Fruit fly (Drosophila melanogaster) whole organism, embryonic: ENCODE measurements around the gene Pcd.

Experiments
- ATbp ChIP-seq: fragments of 200-800 bp; sonication (Bioruptor generic); optimal IDR thresholded peaks from 2 replicates; lab custom pipeline; 2017; ENCODE audit warnings: missing biosample characterization, mild to moderate bottlenecking, missing genetic modification characterization, missing genetic modification reagents
- Adf1 ChIP-seq: fragments of 200-800 bp; sonication (Bioruptor generic); IDR thresholded peaks from 2 replicates; pipeline ENCODE4 v1.3.6; 2022; ENCODE audit warnings: missing biosample characterization, missing genetic modification characterization
- CG10431 ChIP-seq: fragments of 200-800 bp; sonication (Bioruptor generic); optimal IDR thresholded peaks from 3 replicates; lab custom pipeline; 2018; ENCODE audit warnings: missing biosample characterization, mild to moderate bottlenecking, missing genetic modification characterization
- CG12769 ChIP-seq: fragments of 200-800 bp; sonication (Bioruptor generic); optimal IDR thresholded peaks from 2 replicates; lab custom pipeline; 2019; ENCODE audit warnings: missing biosample characterization, mild to moderate bottlenecking, missing genetic modification characterization, moderate library complexity
- CG13624 ChIP-seq: fragments of 200-800 bp; sonication (Bioruptor generic); optimal IDR thresholded peaks from 2 replicates; lab custom pipeline; 2016; ENCODE audit warnings: missing biosample characterization, missing genetic modification characterization
- CG2129 ChIP-seq: fragments of 200-800 bp; sonication (Bioruptor generic); IDR thresholded peaks from 2 replicates; pipeline ENCODE4 v1.3.6; 2022; ENCODE audit warnings: missing biosample characterization, missing genetic modification characterization; ENCODE audit not compliant: partially characterized antibody
- CG2202 ChIP-seq: fragments of 200-800 bp; sonication (Bioruptor generic); optimal IDR thresholded peaks from 2 replicates; lab custom pipeline; 2018; ENCODE audit warnings: missing biosample characterization, mild to moderate bottlenecking, missing genetic modification characterization
- CG31388 ChIP-seq: fragments of 200-800 bp; sonication (Bioruptor generic); optimal IDR thresholded peaks from 2 replicates; lab custom pipeline; 2016; ENCODE audit warnings: missing biosample characterization, missing genetic modification characterization
- CG3163 ChIP-seq: fragments of 200-800 bp; sonication (Bioruptor generic); optimal IDR thresholded peaks from 3 replicates; lab custom pipeline; 2016; ENCODE audit warnings: missing biosample characterization, missing genetic modification characterization
- CG32767 ChIP-seq: fragments of 200-800 bp; sonication (Bioruptor generic); IDR thresholded peaks from 2 replicates; pipeline ENCODE4 v1.3.6; 2022; ENCODE audit warnings: missing biosample characterization, missing genetic modification characterization
- CG34224 ChIP-seq: fragments of 200-800 bp; sonication (Bioruptor generic); IDR thresholded peaks from 3 replicates; pipeline ENCODE4 v1.3.6; 2022; ENCODE audit warnings: missing biosample characterization, missing genetic modification characterization; ENCODE audit not compliant: partially characterized antibody
- CG34376 ChIP-seq: fragments of 200-800 bp; sonication (Bioruptor generic); optimal IDR thresholded peaks from 2 replicates; lab custom pipeline; 2018; ENCODE audit warnings: missing biosample characterization, mild to moderate bottlenecking, missing genetic modification characterization
- CG34422 ChIP-seq: fragments of 200-800 bp; sonication (Bioruptor generic); IDR thresholded peaks from 3 replicates; pipeline ENCODE4 v1.3.6; 2022; ENCODE audit warnings: missing biosample characterization, missing genetic modification characterization
- CG4360 ChIP-seq: fragments of 200-800 bp; sonication (Bioruptor generic); IDR thresholded peaks from 2 replicates; pipeline ENCODE4 v1.3.6; 2022; ENCODE audit warnings: missing biosample characterization, missing genetic modification characterization
- CG4424 ChIP-seq: fragments of 200-800 bp; sonication (Bioruptor generic); optimal IDR thresholded peaks from 3 replicates; lab custom pipeline; 2016; ENCODE audit warnings: missing biosample characterization, missing genetic modification characterization
- CG4707 ChIP-seq: fragments of 200-800 bp; sonication (Bioruptor generic); optimal IDR thresholded peaks from 2 replicates; lab custom pipeline; 2018; ENCODE audit warnings: missing biosample characterization, mild to moderate bottlenecking, missing genetic modification characterization, moderate library complexity
- CG5953 ChIP-seq: fragments of 200-800 bp; sonication (Bioruptor generic); IDR thresholded peaks from 2 replicates; pipeline ENCODE4 v1.3.6; 2022; ENCODE audit warnings: missing biosample characterization, missing genetic modification characterization
- CG8290 ChIP-seq, 3 experiments: fragments of 200-800 bp; sonication (Bioruptor generic); optimal IDR thresholded peaks; 2 replicates each; lab custom pipeline; 2016 to 2019; ENCODE audit warnings: missing biosample characterization in 3 of 3, missing genetic modification characterization in 3 of 3, mild to moderate bottlenecking in 2 of 3, moderate library complexity in 1 of 3
- CG8944 ChIP-seq: fragments of 200-800 bp; sonication (Bioruptor generic); optimal IDR thresholded peaks from 3 replicates; lab custom pipeline; 2016; ENCODE audit warnings: missing biosample characterization, missing genetic modification characterization
- CrebB ChIP-seq: fragments of 200-800 bp; sonication (Bioruptor generic); optimal IDR thresholded peaks from 3 replicates; lab custom pipeline; 2018; ENCODE audit warnings: missing biosample characterization, mild to moderate bottlenecking, missing genetic modification characterization
- D19A ChIP-seq: fragments of 200-800 bp; optimal IDR thresholded peaks from 3 replicates; lab custom pipeline; 2019; ENCODE audit warnings: missing biosample characterization, mild to moderate bottlenecking, missing genetic modification characterization, moderate library complexity
- Deaf1 ChIP-seq: fragments of 200-800 bp; optimal IDR thresholded peaks from 3 replicates; lab custom pipeline; 2019; ENCODE audit warnings: missing biosample characterization, mild to moderate bottlenecking, missing genetic modification characterization, moderate library complexity
- E2f1 ChIP-seq: fragments of 200-800 bp; sonication (Bioruptor generic); IDR thresholded peaks from 2 replicates; pipeline ENCODE4 v1.3.6; 2022; ENCODE audit warnings: missing biosample characterization, missing genetic modification characterization
- HLH4C ChIP-seq: fragments of 200-800 bp; sonication (Bioruptor generic); IDR thresholded peaks from 3 replicates; pipeline ENCODE4 v1.3.6; 2022; ENCODE audit warnings: missing biosample characterization, missing genetic modification characterization; ENCODE audit not compliant: partially characterized antibody
- HLHmδ ChIP-seq: fragments of 200-800 bp; sonication (Bioruptor generic); optimal IDR thresholded peaks from 2 replicates; lab custom pipeline; 2018; ENCODE audit warnings: missing biosample characterization, mild to moderate bottlenecking, missing genetic modification characterization, moderate library complexity
- Hmr ChIP-seq: fragments of 200-800 bp; sonication (Bioruptor generic); optimal IDR thresholded peaks from 3 replicates; lab custom pipeline; 2017; ENCODE audit warnings: mild to moderate bottlenecking, missing biosample characterization, missing genetic modification reagents, missing genetic modification characterization
- Opbp ChIP-seq: fragments of 200-800 bp; sonication (Bioruptor generic); IDR thresholded peaks from 3 replicates; pipeline ENCODE4 v1.3.6; 2022; ENCODE audit warnings: missing biosample characterization, missing genetic modification characterization; ENCODE audit not compliant: partially characterized antibody
- PHDP ChIP-seq: fragments of 200-800 bp; sonication (Bioruptor generic); optimal IDR thresholded peaks from 3 replicates; lab custom pipeline; 2018; ENCODE audit warnings: missing biosample characterization, mild to moderate bottlenecking, missing genetic modification characterization, moderate library complexity
- Pdp1 ChIP-seq, 2 experiments: fragments of 200-800 bp; sonication (Bioruptor generic); optimal IDR thresholded peaks; 3 replicates each; lab custom pipeline; 2016; ENCODE audit warnings: missing biosample characterization in 2 of 2, missing genetic modification characterization in 2 of 2, mild to moderate bottlenecking in 1 of 2, moderate library complexity in 1 of 2
- Poxn ChIP-seq: fragments of 200-800 bp; sonication (Bioruptor generic); IDR thresholded peaks from 2 replicates; pipeline ENCODE4 v1.3.6; 2022; ENCODE audit warnings: missing biosample characterization, missing genetic modification characterization
- Scr ChIP-seq: fragments of 200-800 bp; sonication (Bioruptor generic); IDR thresholded peaks from 2 replicates; pipeline ENCODE4 v1.3.6; 2022; ENCODE audit warnings: missing biosample characterization, missing genetic modification characterization; ENCODE audit not compliant: partially characterized antibody
- amos ChIP-seq: fragments of 200-800 bp; sonication (Bioruptor generic); IDR thresholded peaks from 2 replicates; pipeline ENCODE4 v1.3.6; 2022; ENCODE audit warnings: missing biosample characterization, missing genetic modification characterization; ENCODE audit not compliant: partially characterized antibody
- ci ChIP-seq: fragments of 200-800 bp; sonication (Bioruptor generic); IDR thresholded peaks from 3 replicates; pipeline ENCODE4 v1.3.6; 2022; ENCODE audit warnings: missing biosample characterization, missing genetic modification characterization
- cwo ChIP-seq: fragments of 200-800 bp; sonication (Bioruptor generic); optimal IDR thresholded peaks from 3 replicates; lab custom pipeline; 2017; ENCODE audit warnings: missing biosample characterization, missing genetic modification characterization, mild to moderate bottlenecking, moderate library complexity, missing genetic modification reagents
- disco-r ChIP-seq: fragments of 200-800 bp; sonication (Bioruptor generic); optimal IDR thresholded peaks from 2 replicates; lab custom pipeline; 2016; ENCODE audit warnings: missing biosample characterization, missing genetic modification characterization
- inv ChIP-seq: fragments of 200-800 bp; sonication (Bioruptor generic); IDR thresholded peaks from 2 replicates; pipeline ENCODE4 v1.3.6; 2022; ENCODE audit warnings: missing biosample characterization, missing genetic modification characterization; ENCODE audit not compliant: partially characterized antibody
- lab ChIP-seq: fragments of 200-800 bp; sonication (Bioruptor generic); optimal IDR thresholded peaks from 3 replicates; lab custom pipeline; 2017; ENCODE audit warnings: missing biosample characterization, missing genetic modification characterization, mild to moderate bottlenecking, moderate library complexity, missing genetic modification reagents
- odd ChIP-seq: fragments of 200-800 bp; sonication (Bioruptor generic); optimal IDR thresholded peaks from 2 replicates; lab custom pipeline; 2017; ENCODE audit warnings: missing biosample characterization, mild to moderate bottlenecking, missing genetic modification characterization
- prd ChIP-seq, 3 experiments: fragments of >200 bp in 2 of 3; fragments of 200-800 bp in 1 of 3; sonication (Bioruptor generic) in 1 of 3; optimal IDR thresholded peaks in 2 of 3; IDR thresholded peaks in 1 of 3; 2 replicates in 2 of 3; 3 replicates in 1 of 3; pipeline versions ENCODE4 v1.3.6 to Lab custom; 2017 to 2022; ENCODE audit warnings: missing biosample characterization in 1 of 3, missing genetic modification characterization in 1 of 3
- run ChIP-seq: fragments of 200-800 bp; sonication (Bioruptor generic); optimal IDR thresholded peaks from 3 replicates; lab custom pipeline; 2018; ENCODE audit warnings: missing biosample characterization, mild to moderate bottlenecking, missing genetic modification characterization
- salm ChIP-seq: fragments of 200-800 bp; sonication (Bioruptor generic); optimal IDR thresholded peaks from 2 replicates; lab custom pipeline; 2018; ENCODE audit warnings: missing biosample characterization, mild to moderate bottlenecking, missing genetic modification characterization
- sim ChIP-seq: fragments of 200-800 bp; sonication (Bioruptor generic); IDR thresholded peaks from 2 replicates; pipeline ENCODE4 v1.3.6; 2022; ENCODE audit warnings: missing biosample characterization, missing genetic modification characterization
- sna ChIP-seq: fragments of 200-800 bp; sonication (Bioruptor generic); IDR thresholded peaks from 2 replicates; pipeline ENCODE4 v1.3.6; 2022; ENCODE audit warnings: missing biosample characterization, missing genetic modification characterization; ENCODE audit not compliant: partially characterized antibody
- so ChIP-seq: fragments of 200-800 bp; sonication (Bioruptor generic); IDR thresholded peaks from 3 replicates; pipeline ENCODE4 v1.3.6; 2022; ENCODE audit warnings: missing biosample characterization, missing genetic modification characterization
- tap ChIP-seq: fragments of 200-800 bp; optimal IDR thresholded peaks from 3 replicates; lab custom pipeline; 2019; ENCODE audit warnings: missing biosample characterization, mild to moderate bottlenecking, missing genetic modification characterization, moderate library complexity
- twi ChIP-seq: fragments of 200-800 bp; optimal IDR thresholded peaks from 2 replicates; lab custom pipeline; 2019; ENCODE audit warnings: missing biosample characterization, mild to moderate bottlenecking, missing genetic modification characterization, moderate library complexity
- wek ChIP-seq: fragments of 200-800 bp; sonication (Bioruptor generic); optimal IDR thresholded peaks from 3 replicates; lab custom pipeline; 2018; ENCODE audit warnings: missing biosample characterization, mild to moderate bottlenecking, missing genetic modification characterization, moderate library complexity

The Pcd gene

DNA sequence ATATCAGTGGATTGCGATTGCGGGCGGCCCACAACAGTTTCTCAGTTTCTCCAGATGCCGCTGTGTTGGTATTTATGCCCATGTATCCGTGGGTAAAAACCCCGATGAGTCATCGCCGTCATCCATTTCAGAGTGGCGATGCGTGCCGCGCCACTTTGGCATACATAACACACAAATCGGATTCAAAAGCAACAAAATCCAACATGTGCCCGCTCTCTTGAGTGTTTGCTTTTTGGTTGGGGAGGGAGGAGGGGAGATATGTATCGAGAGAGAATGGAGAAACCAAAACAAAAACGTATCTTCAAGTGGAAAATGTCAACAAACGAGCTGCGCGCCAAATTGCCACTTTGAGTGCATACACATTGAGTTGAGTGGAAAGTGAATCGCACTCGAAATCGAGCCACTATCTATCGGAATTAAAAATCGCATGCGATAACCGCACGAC lies 48.7 kb downstream of the Pcd start:
- TF ChIP-seq CG34422, result peak; percentile 26; the same call in 1 of the 3 replicates
- peak; percentile 48 for TF ChIP-seq Hmr (GFP tag; lab: Kevin White, UChicago)
- TF ChIP-seq cwo (GFP tag; lab: Kevin White, UChicago), result peak; percentile 21
- peak; percentile 65 for TF ChIP-seq ATbp (GFP tag; lab: Kevin White, UChicago)
- TF ChIP-seq sim, result 0 out of 2 replicates have a peak, but pooled peaks have one; percentile 12
- TF ChIP-seq prd (optimal IDR thresholded peaks at IDR 0.05; lab: Kevin White, UChicago), result no peak
- TF ChIP-seq prd (GFP tag; IDR thresholded peaks at IDR 0.05; lab: Robert Waterston, UW), result no peak
- TF ChIP-seq PHDP (tag; lab: Kevin White, UChicago), result peak; percentile 8
- no peak for TF ChIP-seq tap (tag; lab: Kevin White, UChicago)
- TF ChIP-seq D19A, result peak; percentile 17
- no peak for TF ChIP-seq CG31388 (GFP tag; lab: Kevin White, UChicago)
- no peak for TF ChIP-seq CG8290 (GFP tag; optimal IDR thresholded peaks at IDR 0.05; lab: Kevin White, UChicago)
- TF ChIP-seq CG8290 (tag; optimal IDR thresholded peaks at IDR 0.05; lab: Kevin White, UChicago), result peak in 1 of 2 experiments; percentile 61
- peak; percentile 47 for TF ChIP-seq CG12769 (tag; lab: Kevin White, UChicago)
- TF ChIP-seq odd, result peak; percentile 11
- TF ChIP-seq CG13624 (GFP tag; lab: Kevin White, UChicago), result no peak
- peak; percentile 67 for TF ChIP-seq CG4707 (GFP tag; lab: Kevin White, UChicago)
- peak; percentile 31; the same call in 1 of the 2 replicates for TF ChIP-seq CG32767 (GFP tag; lab: Robert Waterston, UW)
- TF ChIP-seq CG34224, result peak; percentile 87
- TF ChIP-seq CG4424 (GFP tag; lab: Kevin White, UChicago), result no peak
- TF ChIP-seq disco-r (GFP tag; lab: Kevin White, UChicago), result peak; percentile 44
- TF ChIP-seq salm (tag; lab: Kevin White, UChicago), result peak; percentile 16
- TF ChIP-seq CG8944, result no peak
- TF ChIP-seq CG3163 (GFP tag; lab: Kevin White, UChicago), result peak; percentile 45
- TF ChIP-seq so (GFP tag; lab: Robert Waterston, UW), result peak; percentile 51; the same call in 1 of the 3 replicates
- TF ChIP-seq lab (GFP tag; lab: Kevin White, UChicago), result peak; percentile 17
- 0 out of 2 replicates have a peak, but pooled peaks have one; percentile 13 for TF ChIP-seq CG2129
- peak; percentile 32; the same call in 1 of the 2 replicates for TF ChIP-seq Adf1 (GFP tag; lab: Robert Waterston, UW)
- TF ChIP-seq Pdp1 (GFP tag; optimal IDR thresholded peaks at IDR 0.05; lab: Kevin White, UChicago), result peak in 1 of 2 experiments; percentile 88
- TF ChIP-seq Poxn (GFP tag; lab: Robert Waterston, UW), result no peak
- 0 out of 3 replicates have a peak, but pooled peaks have one; percentile 13 for TF ChIP-seq Opbp
- TF ChIP-seq twi (tag; lab: Kevin White, UChicago), result peak; percentile 80
- peak; percentile 13 for TF ChIP-seq CG2202 (tag; lab: Kevin White, UChicago)
- TF ChIP-seq CG34376 (GFP tag; lab: Kevin White, UChicago), result no peak
- TF ChIP-seq wek (GFP tag; lab: Kevin White, UChicago), result peak; percentile 83
- TF ChIP-seq HLH4C (GFP tag; lab: Robert Waterston, UW), result peak; percentile 33; the same call in 1 of the 3 replicates
- TF ChIP-seq Deaf1, result peak; percentile 59
- TF ChIP-seq amos (GFP tag; lab: Robert Waterston, UW), result peak; percentile 69; the same call in 1 of the 2 replicates
- 0 out of 2 replicates have a peak, but pooled peaks have one; percentile 38 for TF ChIP-seq CG5953 (GFP tag; lab: Robert Waterston, UW)
- peak; percentile 69; the same call in 1 of the 2 replicates for TF ChIP-seq sna (GFP tag; lab: Robert Waterston, UW)
- TF ChIP-seq inv, result peak; percentile 33; the same call in 1 of the 2 replicates
- TF ChIP-seq CG10431 (GFP tag; lab: Kevin White, UChicago), result peak; percentile 61
- TF ChIP-seq Scr, result peak; percentile 55
- peak; percentile 59 for TF ChIP-seq HLHmδ (GFP tag; lab: Kevin White, UChicago)
- TF ChIP-seq CG4360, result peak; percentile 27; the same call in 1 of the 2 replicates
- TF ChIP-seq run (tag; lab: Kevin White, UChicago), result no peak
- TF ChIP-seq CrebB, result peak; percentile 53
- TF ChIP-seq ci (GFP tag; lab: Robert Waterston, UW), result peak; percentile 61; the same call in 2 of the 3 replicates
- TF ChIP-seq E2f1 (GFP tag; lab: Robert Waterston, UW), result peak; percentile 46; the same call in 1 of the 2 replicates
